Worm (Caenorhabditis elegans) whole organism, young adult: ENCODE measurements around the gene F47E1.4.

Source experiments
- B0019.2 ChIP-seq: fragments of 200-800 bp; sonication (Bioruptor generic); conservative IDR thresholded peaks from 2 replicates; pipeline ENCODE4 v1.3.6; 2022; ENCODE audit warnings: missing genetic modification reagents, missing genetic modification characterization, missing compliant biosample characterization
- B0035.1 ChIP-seq: sonication (generic microtip); optimal IDR thresholded peaks from 2 replicates; lab custom pipeline; 2016; ENCODE audit warnings: missing genetic modification characterization, mild to moderate bottlenecking, missing compliant biosample characterization, missing genotype, missing genetic modification reagents
- C06A6.2 ChIP-seq: fragments of 200-800 bp; sonication (Bioruptor generic); conservative IDR thresholded peaks from 2 replicates; pipeline ENCODE4 v1.3.6; 2022; ENCODE audit warnings: missing genetic modification characterization, missing compliant biosample characterization
- F39B2.1 ChIP-seq: fragments of 200-800 bp; sonication (Bioruptor generic); IDR thresholded peaks from 2 replicates; pipeline ENCODE4 v1.3.6; 2022; ENCODE audit warnings: missing genetic modification reagents, missing genetic modification characterization, missing compliant biosample characterization
- F52B5.7 ChIP-seq: sonication (generic microtip); optimal IDR thresholded peaks from 2 replicates; lab custom pipeline; 2016; ENCODE audit warnings: mild to moderate bottlenecking, missing genetic modification characterization, missing compliant biosample characterization
- T07F8.4 ChIP-seq: sonication (generic microtip); optimal IDR thresholded peaks from 2 replicates; lab custom pipeline; 2016; ENCODE audit warnings: mild to moderate bottlenecking, missing genetic modification characterization, moderate library complexity, missing compliant biosample characterization
- Y53F4B.3 ChIP-seq: fragments of 200-800 bp; sonication (Bioruptor generic); IDR thresholded peaks from 2 replicates; pipeline ENCODE4 v1.3.6; 2022; ENCODE audit warnings: missing genetic modification reagents, missing genetic modification characterization, missing compliant biosample characterization
- Y56A3A.18 ChIP-seq: fragments of 200-800 bp; sonication (Bioruptor generic); IDR thresholded peaks from 2 replicates; pipeline ENCODE4 v1.3.6; 2022; ENCODE audit warnings: missing genetic modification reagents, missing genetic modification characterization, missing compliant biosample characterization
- Y95B8A.8 ChIP-seq: fragments of 200-800 bp; sonication (Bioruptor generic); IDR thresholded peaks from 2 replicates; pipeline ENCODE4 v1.3.6; 2022; ENCODE audit warnings: missing genetic modification reagents, missing genetic modification characterization, missing compliant biosample characterization
- attf-5 ChIP-seq: fragments of 200-800 bp; sonication (Bioruptor generic); optimal IDR thresholded peaks from 2 replicates; lab custom pipeline; 2018; ENCODE audit warnings: mild to moderate bottlenecking, missing genetic modification characterization, missing compliant biosample characterization
- attf-6 ChIP-seq: fragments of 200-800 bp; sonication (Bioruptor generic); IDR thresholded peaks from 2 replicates; pipeline ENCODE4 v1.3.6; 2022; ENCODE audit warnings: missing genetic modification reagents, missing genetic modification characterization, missing compliant biosample characterization
- bed-1 ChIP-seq: fragments of 200-800 bp; sonication (Bioruptor generic); IDR thresholded peaks from 2 replicates; pipeline ENCODE4 v1.3.6; 2022; ENCODE audit warnings: missing genetic modification reagents, missing genetic modification characterization, missing compliant biosample characterization
- ccch-3 ChIP-seq: fragments of 200-800 bp; sonication (Bioruptor generic); optimal IDR thresholded peaks from 2 replicates; lab custom pipeline; 2018; ENCODE audit warnings: mild to moderate bottlenecking, missing genetic modification characterization, missing compliant biosample characterization
- ceh-27 ChIP-seq: fragments of 200-800 bp; sonication (Bioruptor generic); optimal IDR thresholded peaks from 2 replicates; lab custom pipeline; 2018; ENCODE audit warnings: mild to moderate bottlenecking, missing genetic modification characterization, moderate library complexity, missing compliant biosample characterization
- ceh-58 ChIP-seq: fragments of 200-800 bp; sonication (Bioruptor generic); IDR thresholded peaks from 2 replicates; pipeline ENCODE4 v1.3.6; 2022; ENCODE audit warnings: missing genetic modification characterization, missing compliant biosample characterization
- chd-7 ChIP-seq: sonication (generic microtip); optimal IDR thresholded peaks from 2 replicates; lab custom pipeline; 2016; ENCODE audit warnings: mild to moderate bottlenecking, missing genetic modification characterization, moderate library complexity, missing compliant biosample characterization
- dox-1 ChIP-seq: fragments of 200-800 bp; sonication (Bioruptor generic); IDR thresholded peaks from 2 replicates; pipeline ENCODE4 v1.3.6; 2022; ENCODE audit warnings: missing genetic modification reagents, missing genetic modification characterization, missing compliant biosample characterization
- egl-44 ChIP-seq: fragments of 200-800 bp; sonication (Bioruptor generic); IDR thresholded peaks from 2 replicates; pipeline ENCODE4 v1.3.6; 2022; ENCODE audit warnings: missing genetic modification reagents, missing genetic modification characterization, missing compliant biosample characterization
- ekl-4 ChIP-seq: fragments of 200-800 bp; sonication (Bioruptor generic); IDR thresholded peaks from 2 replicates; pipeline ENCODE4 v1.3.6; 2022; ENCODE audit warnings: missing genetic modification reagents, missing genetic modification characterization, missing compliant biosample characterization
- hlh-26 ChIP-seq: fragments of 200-800 bp; sonication (Bioruptor generic); conservative IDR thresholded peaks from 2 replicates; pipeline ENCODE4 v1.3.6; 2022; ENCODE audit warnings: missing genetic modification reagents, missing genetic modification characterization, missing compliant biosample characterization
- hsf-1 ChIP-seq: fragments of 200-800 bp; sonication (Bioruptor generic); IDR thresholded peaks from 2 replicates; pipeline ENCODE4 v1.3.6; 2022; ENCODE audit warnings: missing genetic modification reagents, missing genetic modification characterization, missing compliant biosample characterization
- lag-1 ChIP-seq: fragments of 200-800 bp; sonication (Bioruptor generic); IDR thresholded peaks from 2 replicates; pipeline ENCODE4 v1.3.6; 2022; ENCODE audit warnings: missing genetic modification reagents, missing genetic modification characterization, missing compliant biosample characterization
- lin-54 ChIP-seq: fragments of 200-800 bp; sonication (Bioruptor generic); optimal IDR thresholded peaks from 2 replicates; lab custom pipeline; 2018; ENCODE audit warnings: mild to moderate bottlenecking, missing genetic modification characterization, missing compliant biosample characterization
- madf-3 ChIP-seq: fragments of 200-800 bp; sonication (Bioruptor generic); IDR thresholded peaks from 2 replicates; pipeline ENCODE4 v1.3.6; 2022; ENCODE audit warnings: missing genetic modification reagents, missing genetic modification characterization, missing compliant biosample characterization
- madf-8 ChIP-seq: fragments of 200-800 bp; sonication (Bioruptor generic); conservative IDR thresholded peaks from 2 replicates; pipeline ENCODE4 v1.3.6; 2022; ENCODE audit warnings: missing genetic modification reagents, missing genetic modification characterization, missing compliant biosample characterization
- mxl-1 ChIP-seq: sonication (generic microtip); optimal IDR thresholded peaks from 2 replicates; lab custom pipeline; 2016; ENCODE audit warnings: missing genetic modification characterization, missing compliant biosample characterization
- nfyb-1 ChIP-seq: fragments of 200-800 bp; sonication (Bioruptor generic); IDR thresholded peaks from 2 replicates; pipeline ENCODE4 v1.3.6; 2022; ENCODE audit warnings: missing genetic modification reagents, missing genetic modification characterization, missing compliant biosample characterization
- nhr-120 ChIP-seq: fragments of 200-800 bp; sonication (Bioruptor generic); IDR thresholded peaks from 2 replicates; pipeline ENCODE4 v1.3.6; 2022; ENCODE audit warnings: missing genetic modification characterization, missing compliant biosample characterization
- repo-1 ChIP-seq: sonication (generic microtip); optimal IDR thresholded peaks from 2 replicates; lab custom pipeline; 2017; ENCODE audit warnings: mild to moderate bottlenecking, missing genetic modification characterization, missing compliant biosample characterization
- sdz-38 ChIP-seq: sonication (generic microtip); optimal IDR thresholded peaks from 2 replicates; lab custom pipeline; 2016; ENCODE audit warnings: missing genotype, missing genetic modification characterization, missing compliant biosample characterization
- snpc-1.1 ChIP-seq: sonication (generic microtip); optimal IDR thresholded peaks from 2 replicates; lab custom pipeline; 2017; ENCODE audit warnings: missing genetic modification characterization, mild to moderate bottlenecking, missing compliant biosample characterization, antibody characterized with exemption, moderate library complexity, missing genotype, missing genetic modification reagents; ENCODE audit not compliant: insufficient read depth
- snpc-3.4 ChIP-seq: sonication (generic microtip); optimal IDR thresholded peaks from 2 replicates; lab custom pipeline; 2017; ENCODE audit warnings: missing genetic modification characterization, mild to moderate bottlenecking, missing compliant biosample characterization, antibody characterized with exemption, moderate library complexity, missing genotype, missing genetic modification reagents
- snpc-4 ChIP-seq, 5 experiments: fragments of 150-350 bp in 1 of 5; sonication (generic microtip) in 4 of 5; optimal IDR thresholded peaks; 2 replicates each; lab custom pipeline; 2014 to 2018; ENCODE audit warnings: missing genetic modification characterization in 5 of 5, missing biosample characterization in 3 of 5, antibody characterized with exemption in 2 of 5, mild to moderate bottlenecking in 2 of 5, missing compliant biosample characterization in 2 of 5, missing genotype in 2 of 5, moderate library complexity in 2 of 5, missing genetic modification reagents in 1 of 5
- tbx-9 ChIP-seq: sonication (generic microtip); optimal IDR thresholded peaks from 2 replicates; lab custom pipeline; 2016; ENCODE audit warnings: borderline replicate concordance, missing genetic modification characterization, inconsistent platforms, missing compliant biosample characterization
- xnd-1 ChIP-seq: sonication (generic microtip); optimal IDR thresholded peaks from 2 replicates; lab custom pipeline; 2016; ENCODE audit warnings: missing genotype, missing genetic modification reagents, missing genetic modification characterization, missing compliant biosample characterization
- ztf-18 ChIP-seq: sonication (generic microtip); optimal IDR thresholded peaks from 2 replicates; lab custom pipeline; 2016; ENCODE audit warnings: missing genotype, mild to moderate bottlenecking, missing genetic modification characterization, missing compliant biosample characterization
- ztf-28 ChIP-seq: fragments of 200-800 bp; sonication (Bioruptor generic); IDR thresholded peaks from 2 replicates; pipeline ENCODE4 v1.3.6; 2022; ENCODE audit warnings: missing genetic modification reagents, missing genetic modification characterization, missing compliant biosample characterization
- ztf-6 ChIP-seq: fragments of 200-800 bp; sonication (Bioruptor generic); IDR thresholded peaks from 2 replicates; pipeline ENCODE4 v1.3.6; 2022; ENCODE audit warnings: missing genetic modification reagents, missing genetic modification characterization, missing compliant biosample characterization

F47E1.4 gene

DNA sequence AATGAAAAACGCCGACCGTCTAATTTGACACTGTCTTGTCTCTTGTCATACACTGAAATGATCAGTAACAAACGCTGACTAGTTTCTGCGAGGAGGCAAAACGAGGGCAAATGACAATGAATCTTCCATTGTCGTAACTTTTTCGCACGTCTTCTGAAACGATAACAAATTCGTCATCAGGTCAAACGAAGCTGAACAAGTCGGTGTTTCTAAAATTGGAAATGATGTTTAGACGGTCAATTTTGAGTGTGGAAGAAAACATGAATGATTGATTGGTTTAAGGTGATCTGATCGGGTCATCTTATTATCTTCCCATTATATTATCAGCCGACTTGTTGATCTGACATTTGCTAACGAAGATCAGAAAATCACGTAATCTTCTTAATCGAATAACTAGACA is 9.2 kb upstream of the F47E1.4 start:
- no peak for TF ChIP-seq chd-7 (tag; lab: Kevin White, UChicago)

DNA sequence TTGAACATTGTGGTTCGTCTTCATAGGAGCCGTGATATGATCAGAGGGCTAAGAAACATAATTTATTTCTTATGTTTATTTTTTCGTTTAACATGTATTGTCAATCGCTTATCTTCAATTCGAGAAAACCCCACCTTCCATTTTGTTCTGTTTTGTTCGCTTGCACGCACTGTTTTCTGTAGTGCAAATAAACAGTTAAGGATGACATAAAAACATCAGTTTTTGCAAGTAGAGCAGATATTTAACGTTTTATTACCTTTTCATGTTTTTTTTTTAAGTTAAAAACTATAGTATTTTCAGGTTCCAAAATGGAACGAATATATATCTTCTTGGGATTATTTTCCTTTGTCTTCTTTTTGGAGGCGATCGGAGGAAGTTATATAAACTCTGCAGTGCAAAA is 5.3 kb upstream of the F47E1.4 start, which contains the start of gene F47E1.2:
Gene F47E1.2, plus strand, starts transcription at position 301 of the 400 bp plus-strand sequence.
- TF ChIP-seq Y56A3A.18 (GFP tag; lab: Robert Waterston, UW) (no peak), F52B5.7 (tag; lab: Kevin White, UChicago) (no peak), nhr-120 (no peak), lin-54 (GFP tag; lab: Kevin White, UChicago) (no peak), attf-6 (GFP tag; lab: Robert Waterston, UW) (no peak), ztf-28 (GFP tag; lab: Robert Waterston, UW) (no peak), Y53F4B.3 (GFP tag; lab: Robert Waterston, UW) (no peak), C06A6.2 (GFP tag; lab: Robert Waterston, UW) (no peak), F39B2.1 (GFP tag; lab: Robert Waterston, UW) (no peak), B0019.2 (GFP tag; lab: Robert Waterston, UW) (no peak), snpc-4 (GFP tag; optimal IDR thresholded peaks at IDR 0.05; lab: Kevin White, UChicago) (no peak), snpc-4 (tag; optimal IDR thresholded peaks at IDR 0.05; lab: Kevin White, UChicago) (no peak), lag-1 (GFP tag; lab: Robert Waterston, UW) (no peak), snpc-1.1 (no peak), ekl-4 (GFP tag; lab: Robert Waterston, UW) (no peak), ztf-18 (no peak), madf-3 (GFP tag; lab: Robert Waterston, UW) (no peak), T07F8.4 (tag; lab: Kevin White, UChicago) (no peak)

DNA sequence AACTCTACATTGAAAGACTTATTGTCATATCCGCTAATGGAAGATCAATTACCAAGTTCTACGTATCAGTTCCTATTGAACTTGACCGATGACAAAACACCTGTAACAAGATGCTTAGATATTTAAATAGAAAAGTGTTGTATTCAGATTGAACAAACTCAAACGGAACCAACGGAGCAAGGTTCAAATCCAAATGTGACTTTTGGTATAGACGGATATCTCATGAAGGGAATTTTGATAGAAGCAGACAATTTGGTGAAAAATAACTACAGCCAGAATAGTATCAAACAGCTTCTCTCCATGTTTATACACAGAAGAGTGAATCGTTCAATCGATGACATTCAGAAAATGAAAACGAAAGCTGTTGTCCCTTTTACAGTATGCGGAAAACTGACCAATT is 816 bp downstream of the F47E1.4 start:
- TF ChIP-seq ceh-58 (no peak), tbx-9 (tag; lab: Kevin White, UChicago) (no peak), ceh-27 (GFP tag; lab: Kevin White, UChicago) (no peak), sdz-38 (tag; lab: Kevin White, UChicago) (no peak), ccch-3 (GFP tag; lab: Kevin White, UChicago) (no peak), nfyb-1 (GFP tag; lab: Robert Waterston, UW) (no peak), ztf-18 (no peak), repo-1 (tag; lab: Kevin White, UChicago) (no peak), snpc-3.4 (no peak), Y95B8A.8 (GFP tag; lab: Robert Waterston, UW) (no peak), hsf-1 (GFP tag; lab: Robert Waterston, UW) (no peak), egl-44 (GFP tag; lab: Robert Waterston, UW) (no peak), snpc-1.1 (no peak), bed-1 (GFP tag; lab: Robert Waterston, UW) (no peak), ztf-6 (GFP tag; lab: Robert Waterston, UW) (no peak)

DNA sequence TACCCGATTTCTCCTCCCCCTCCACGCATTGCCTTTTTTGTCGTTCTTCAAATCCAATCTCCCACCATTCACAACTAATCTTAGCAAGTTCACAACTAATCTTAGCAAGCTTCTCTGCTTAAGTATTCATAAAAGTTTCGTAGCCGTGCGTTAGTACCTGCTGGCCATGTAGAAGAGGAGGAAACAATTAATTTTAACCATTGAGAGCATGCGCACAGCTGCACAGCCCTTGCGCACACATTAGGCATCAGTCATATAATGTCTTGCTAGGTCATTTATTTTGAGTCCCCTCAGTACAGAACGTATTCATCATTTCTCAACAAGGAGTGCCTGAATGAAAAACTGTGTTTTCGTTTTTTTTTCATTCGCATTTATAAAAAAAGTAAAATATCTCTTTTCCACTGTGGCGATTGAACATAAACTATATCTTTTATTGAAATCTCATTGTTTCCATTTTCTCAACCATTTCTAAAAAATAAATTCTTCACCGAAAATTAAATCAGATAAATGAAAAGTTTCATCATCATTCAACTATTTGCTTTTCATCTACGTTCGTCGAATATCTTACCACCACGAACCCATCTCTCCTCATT is 4.7 kb downstream of the F47E1.4 start:
- TF ChIP-seq T07F8.4 (tag; lab: Kevin White, UChicago) (no peak), attf-5 (no peak), xnd-1 (tag; lab: Kevin White, UChicago) (no peak), mxl-1 (tag; lab: Kevin White, UChicago) (no peak), dox-1 (no peak), B0035.1 (tag; lab: Kevin White, UChicago) (no peak), hlh-26 (GFP tag; lab: Robert Waterston, UW) (no peak), madf-3 (GFP tag; lab: Robert Waterston, UW) (no peak), madf-8 (GFP tag; lab: Robert Waterston, UW) (no peak)
- TF ChIP-seq, all 124 proteins: peak for 0
